Fruit fly (Drosophila melanogaster) whole organism: Measurements from ENCODE around the gene SP1029.

Experiments
- CG8478 ChIP-seq: fragments of >200 bp; optimal IDR thresholded peaks from 2 replicates; lab custom pipeline; 2018; ENCODE audit warnings: inconsistent platforms
- Dll ChIP-seq: fragments of >200 bp; optimal IDR thresholded peaks from 2 replicates; lab custom pipeline; 2017
- pan ChIP-seq: fragments of >200 bp; optimal IDR thresholded peaks from 2 replicates; lab custom pipeline; 2017
- psq ChIP-seq: fragments of >200 bp; optimal IDR thresholded peaks from 2 replicates; lab custom pipeline; 2017
- usp ChIP-seq: fragments of >200 bp; optimal IDR thresholded peaks from 2 replicates; lab custom pipeline; 2017; ENCODE audit warnings: missing biosample characterization, missing genetic modification characterization, mixed read lengths

- TF ChIP-seq psq (lab: Kevin White, UChicago) (no peak), pan (lab: Kevin White, UChicago) (no peak), CG8478 (lab: Kevin White, UChicago) (no peak), usp (GFP tag; lab: Kevin White, UChicago) (no peak), Dll (no peak)
Observed at dm6 chr3R:29297815-29298214, 47.6 kb upstream of the SP1029 start.
